Fruit fly (Drosophila melanogaster): ENCODE data around the gene CG18814.

Gene CG18814

dm6 chr3L:16390793-16391192, 21.2 kb downstream of the CG18814 start (continued):
- TF ChIP-seq zen2 (GFP tag; IDR thresholded peaks at IDR 0.05; ENCODE audit: partially characterized antibody) (peak; percentile 50), CG14710 (tag; optimal IDR thresholded peaks at IDR 0.05) (peak; percentile 21), CG11504 (tag; optimal IDR thresholded peaks at IDR 0.05) (peak; percentile 12), sr (GFP tag; IDR thresholded peaks at IDR 0.05) (no peak), CG17829 (tag; optimal IDR thresholded peaks at IDR 0.05) (no peak), CG10366 (GFP tag; IDR thresholded peaks at IDR 0.05) (no peak), Dp (GFP tag; optimal IDR thresholded peaks at IDR 0.05) (peak; percentile 86), Xrp1 (GFP tag; IDR thresholded peaks at IDR 0.05) (no peak), ase (GFP tag; IDR thresholded peaks at IDR 0.05) (no peak), CG10267 (tag; optimal IDR thresholded peaks at IDR 0.05) (peak; percentile 86), Eip74EF (GFP tag; optimal IDR thresholded peaks at IDR 0.05) (no peak), Antp (GFP tag; optimal IDR thresholded peaks at IDR 0.05) (no peak), cg (GFP tag; optimal IDR thresholded peaks at IDR 0.05) (no peak), CG42726 (GFP tag; IDR thresholded peaks at IDR 0.05; ENCODE audit: partially characterized antibody) (no peak), CG11560 (tag; IDR thresholded peaks at IDR 0.05) (no peak), CG8388 (GFP tag; optimal IDR thresholded peaks at IDR 0.05) (no peak), Hr3 (GFP tag; optimal IDR thresholded peaks at IDR 0.05) (no peak), az2 (GFP tag; optimal IDR thresholded peaks at IDR 0.05) (no peak), CG9876 (GFP tag; optimal IDR thresholded peaks at IDR 0.05) (no peak), CG12391 (tag; optimal IDR thresholded peaks at IDR 0.05) (peak; percentile 5), ac (GFP tag; optimal IDR thresholded peaks at IDR 0.05) (no peak), phol (tag; optimal IDR thresholded peaks at IDR 0.05) (peak; percentile 3), chn (GFP tag; optimal IDR thresholded peaks at IDR 0.05) (no peak), dan (GFP tag; IDR thresholded peaks at IDR 0.05) (no peak), sug (tag; optimal IDR thresholded peaks at IDR 0.05) (no peak), sima (GFP tag; optimal IDR thresholded peaks at IDR 0.05) (no peak), Atf6 (GFP tag; IDR thresholded peaks at IDR 0.05) (no peak), ATbp (GFP tag; optimal IDR thresholded peaks at IDR 0.05) (no peak), CG10543 (GFP tag; optimal IDR thresholded peaks at IDR 0.05) (no peak), Scr (GFP tag; IDR thresholded peaks at IDR 0.05; ENCODE audit: partially characterized antibody) (no peak), CG14860 (GFP tag; IDR thresholded peaks at IDR 0.05; ENCODE audit: partially characterized antibody) (peak; percentile 23; the same call in 1 of the 3 replicates), CG13287 (GFP tag; IDR thresholded peaks at IDR 0.05; ENCODE audit: partially characterized antibody) (peak; percentile 67), dysf (GFP tag; IDR thresholded peaks at IDR 0.05) (no peak), CG31441 (GFP tag; IDR thresholded peaks at IDR 0.05) (0 out of 2 replicates have a peak, but pooled peaks have one; percentile 11)

- TF ChIP-seq pan (optimal IDR thresholded peaks at IDR 0.05) (no peak), pan (GFP tag; optimal IDR thresholded peaks at IDR 0.05 in 1 of 2, IDR thresholded peaks at IDR 0.05 in 1 of 2) (peak in 1 of 2 experiments; percentile 21), zfh1 (GFP tag; IDR thresholded peaks at IDR 0.05) (0 out of 3 replicates have a peak, but pooled peaks have one; percentile 23), Med (GFP tag) (peak; percentile 28), CG3407 (GFP tag; optimal IDR thresholded peaks at IDR 0.05) (no peak), bigmax (GFP tag; optimal IDR thresholded peaks at IDR 0.05) (no peak), chinmo (GFP tag; IDR thresholded peaks at IDR 0.05; ENCODE audit: partially characterized antibody) (0 out of 4 replicates have a peak, but pooled peaks have one; percentile 41), CG14667 (GFP tag; IDR thresholded peaks at IDR 0.05) (no peak), Ets65A (GFP tag) (peak; percentile 89), dysf (GFP tag; IDR thresholded peaks at IDR 0.05) (0 out of 3 replicates have a peak, but pooled peaks have one; percentile 20)
Measured at dm6 chr3L:16391257-16391656, 21.6 kb downstream of the CG18814 start.

Measured in whole organism, embryonic.